Fruit fly (Drosophila melanogaster): ENCODE measurements around the gene Jon65Aii.

The Jon65Aii gene

dm6 chr3L:6059062-6059708 is 7.1 kb downstream of the Jon65Aii start, which contains the start of gene CG6592 (continued):
- no peak for TF ChIP-seq gce (GFP tag; IDR thresholded peaks at IDR 0.05)
- peak; percentile 40 for TF ChIP-seq Lhr (GFP tag; optimal IDR thresholded peaks at IDR 0.05)
- TF ChIP-seq CG42726 (GFP tag; IDR thresholded peaks at IDR 0.05; ENCODE audit: partially characterized antibody), result no peak
- 0 out of 2 replicates have a peak, but pooled peaks have one; percentile 7 for TF ChIP-seq sisA (GFP tag; IDR thresholded peaks at IDR 0.05)
- TF ChIP-seq CG8765 (GFP tag; IDR thresholded peaks at IDR 0.05), result peak; percentile 62; the same call in 1 of the 2 replicates
- no peak for TF ChIP-seq Atf6 (GFP tag; IDR thresholded peaks at IDR 0.05)
- no peak for TF ChIP-seq CG6175 (GFP tag; IDR thresholded peaks at IDR 0.05)
- TF ChIP-seq CG16863 (GFP tag; optimal IDR thresholded peaks at IDR 0.05), result peak; percentile 24
- TF ChIP-seq dmrt11E (tag; optimal IDR thresholded peaks at IDR 0.05), result peak; percentile 78
- TF ChIP-seq ham (GFP tag; IDR thresholded peaks at IDR 0.05), result no peak
- peak; percentile 26; the same call in 1 of the 3 replicates for TF ChIP-seq croc (GFP tag; conservative IDR thresholded peaks at IDR 0.05)
- no peak for TF ChIP-seq CG2199 (GFP tag; IDR thresholded peaks at IDR 0.05)
- no peak for TF ChIP-seq wor (GFP tag; IDR thresholded peaks at IDR 0.05)
- no peak for TF ChIP-seq lilli (GFP tag; optimal IDR thresholded peaks at IDR 0.05)
- TF ChIP-seq Ada2b (GFP tag; IDR thresholded peaks at IDR 0.05), result no peak
- TF ChIP-seq tup (GFP tag; optimal IDR thresholded peaks at IDR 0.05), result no peak
- peak; percentile 24 for TF ChIP-seq Abd-B (GFP tag; optimal IDR thresholded peaks at IDR 0.05)
- no peak for TF ChIP-seq CG10654 (GFP tag; optimal IDR thresholded peaks at IDR 0.05)
- TF ChIP-seq Oli (tag; optimal IDR thresholded peaks at IDR 0.05), result peak; percentile 29
- no peak for TF ChIP-seq CG17359 (tag; optimal IDR thresholded peaks at IDR 0.05)
- TF ChIP-seq CG12744 (GFP tag; optimal IDR thresholded peaks at IDR 0.05), result peak; percentile 4
- no peak for TF ChIP-seq CG10462 (GFP tag; optimal IDR thresholded peaks at IDR 0.05)
- no peak for TF ChIP-seq CG11247 (GFP tag; IDR thresholded peaks at IDR 0.05)
- peak; percentile 8 for TF ChIP-seq gem (tag; optimal IDR thresholded peaks at IDR 0.05)
- TF ChIP-seq CG10366 (GFP tag; IDR thresholded peaks at IDR 0.05), result peak; percentile 36; the same call in 1 of the 2 replicates
- 0 out of 2 replicates have a peak, but pooled peaks have one; percentile 33 for TF ChIP-seq sim (GFP tag; IDR thresholded peaks at IDR 0.05)
- TF ChIP-seq Fer1 (GFP tag; optimal IDR thresholded peaks at IDR 0.05), result no peak
- TF ChIP-seq sens-2 (GFP tag; IDR thresholded peaks at IDR 0.05), result no peak
- peak; percentile 80 for TF ChIP-seq sens (GFP tag)
- TF ChIP-seq B-H2 (GFP tag; optimal IDR thresholded peaks at IDR 0.05), result no peak
- no peak for TF ChIP-seq grn (GFP tag; optimal IDR thresholded peaks at IDR 0.05)
- TF ChIP-seq Mrtf (GFP tag; IDR thresholded peaks at IDR 0.05), result no peak
- TF ChIP-seq Hr51 (GFP tag; optimal IDR thresholded peaks at IDR 0.05), result peak in 1 of 2 experiments; percentile 14
- TF ChIP-seq CG11093 (GFP tag; IDR thresholded peaks at IDR 0.05), result no peak
- TF ChIP-seq wek (GFP tag; optimal IDR thresholded peaks at IDR 0.05), result peak; percentile 20
- TF ChIP-seq CG10321 (GFP tag; IDR thresholded peaks at IDR 0.05), result no peak
- no peak for TF ChIP-seq CG9437 (GFP tag; optimal IDR thresholded peaks at IDR 0.05)
- no peak for TF ChIP-seq scrt (GFP tag; optimal IDR thresholded peaks at IDR 0.05)
- TF ChIP-seq pho (GFP tag; optimal IDR thresholded peaks at IDR 0.05), result no peak
- no peak for TF ChIP-seq CG13894 (tag; optimal IDR thresholded peaks at IDR 0.05)
- TF ChIP-seq Opbp (GFP tag; IDR thresholded peaks at IDR 0.05; ENCODE audit: partially characterized antibody), result peak; percentile 36; the same call in 1 of the 3 replicates
- peak; percentile 49 for TF ChIP-seq CG7839 (tag; optimal IDR thresholded peaks at IDR 0.05)
- peak; percentile 62 for TF ChIP-seq phol (tag; optimal IDR thresholded peaks at IDR 0.05)
- 0 out of 3 replicates have a peak, but pooled peaks have one; percentile 32 for TF ChIP-seq CG16813 (GFP tag; IDR thresholded peaks at IDR 0.05; ENCODE audit: partially characterized antibody)
- TF ChIP-seq gro (GFP tag; optimal IDR thresholded peaks at IDR 0.05), result no peak
- TF ChIP-seq CG17361 (GFP tag; IDR thresholded peaks at IDR 0.05), result no peak; the same call in 2 of the 3 replicates
- TF ChIP-seq eyg (GFP tag; optimal IDR thresholded peaks at IDR 0.05), result no peak
- TF ChIP-seq MTF-1 (GFP tag; optimal IDR thresholded peaks at IDR 0.05; ENCODE audit: borderline replicate concordance), result no peak
- TF ChIP-seq Hmx (GFP tag; optimal IDR thresholded peaks at IDR 0.05), result no peak
- TF ChIP-seq nom (GFP tag; optimal IDR thresholded peaks at IDR 0.05), result no peak

Data from whole organism, embryonic.